Worm (Caenorhabditis elegans) whole organism, late embryonic: ENCODE data around the gene wdr-31.
A peak's percentile ranks its signal among the peaks of the same experiment; 100 is the strongest.

Source experiments
- C08G9.2 ChIP-seq: sonication (generic microtip); optimal IDR thresholded peaks from 2 replicates; lab custom pipeline; 2016; ENCODE audit warnings: mild to moderate bottlenecking, missing genetic modification characterization, moderate library complexity, missing compliant biosample characterization
- C38D4.7 ChIP-seq: fragments of 200-800 bp; sonication (Bioruptor generic); optimal IDR thresholded peaks from 2 replicates; lab custom pipeline; 2018; ENCODE audit warnings: mild to moderate bottlenecking, missing genetic modification characterization, moderate library complexity, missing compliant biosample characterization
- K09A11.1 ChIP-seq: sonication (generic microtip); optimal IDR thresholded peaks from 2 replicates; lab custom pipeline; 2017; ENCODE audit warnings: antibody characterized with exemption, mild to moderate bottlenecking, missing genetic modification characterization, missing compliant biosample characterization; ENCODE audit not compliant: insufficient read depth
- Y22D7AL.16 ChIP-seq: sonication (generic microtip); optimal IDR thresholded peaks from 2 replicates; lab custom pipeline; 2016; ENCODE audit warnings: missing genetic modification characterization, missing compliant biosample characterization
- ceh-14 ChIP-seq: sonication (generic microtip); optimal IDR thresholded peaks from 2 replicates; lab custom pipeline; 2016; ENCODE audit warnings: missing genotype, missing genetic modification characterization, missing compliant biosample characterization
- ceh-18 ChIP-seq: sonication (generic microtip); optimal IDR thresholded peaks from 2 replicates; lab custom pipeline; 2016; ENCODE audit warnings: missing genetic modification characterization, missing compliant biosample characterization
- ceh-19 ChIP-seq: fragments of 200-800 bp; sonication (Bioruptor generic); optimal IDR thresholded peaks from 2 replicates; lab custom pipeline; 2018; ENCODE audit warnings: mild to moderate bottlenecking, missing genetic modification characterization, missing compliant biosample characterization
- ceh-2 ChIP-seq: sonication (generic microtip); optimal IDR thresholded peaks from 2 replicates; lab custom pipeline; 2016; ENCODE audit warnings: missing genotype, missing genetic modification characterization, missing compliant biosample characterization
- ceh-24 ChIP-seq: sonication (generic microtip); optimal IDR thresholded peaks from 2 replicates; lab custom pipeline; 2016; ENCODE audit warnings: mild to moderate bottlenecking, missing genetic modification characterization, missing compliant biosample characterization
- ceh-31 ChIP-seq: sonication (generic microtip); optimal IDR thresholded peaks from 2 replicates; lab custom pipeline; 2016; ENCODE audit warnings: missing genetic modification characterization, missing compliant biosample characterization
- che-1 ChIP-seq: sonication (generic microtip); optimal IDR thresholded peaks from 2 replicates; lab custom pipeline; 2016; ENCODE audit warnings: mild to moderate bottlenecking, missing genetic modification characterization, missing compliant biosample characterization
- elt-2 ChIP-seq: sonication (generic microtip); optimal IDR thresholded peaks from 2 replicates; lab custom pipeline; 2016; ENCODE audit warnings: missing genetic modification reagents, missing genetic modification characterization, missing compliant biosample characterization
- elt-4 ChIP-seq: sonication (generic microtip); optimal IDR thresholded peaks from 2 replicates; lab custom pipeline; 2016; ENCODE audit warnings: missing genetic modification characterization, missing compliant biosample characterization
- ets-4 ChIP-seq: sonication (generic microtip); optimal IDR thresholded peaks from 2 replicates; lab custom pipeline; 2016; ENCODE audit warnings: missing genetic modification characterization, missing compliant biosample characterization
- fkh-6 ChIP-seq: sonication (generic microtip); optimal IDR thresholded peaks from 2 replicates; lab custom pipeline; 2016; ENCODE audit warnings: missing genetic modification characterization, missing compliant biosample characterization
- gmeb-2 ChIP-seq: sonication (generic microtip); optimal IDR thresholded peaks from 2 replicates; lab custom pipeline; 2016; ENCODE audit warnings: missing genetic modification characterization, inconsistent platforms, missing compliant biosample characterization
- lim-6 ChIP-seq: sonication (generic microtip); optimal IDR thresholded peaks from 2 replicates; lab custom pipeline; 2016; ENCODE audit warnings: missing genetic modification characterization, missing compliant biosample characterization
- lin-11 ChIP-seq: fragments of 200-800 bp; sonication (Bioruptor generic); optimal IDR thresholded peaks from 2 replicates; lab custom pipeline; 2018; ENCODE audit warnings: mild to moderate bottlenecking, missing genetic modification characterization, missing compliant biosample characterization
- nfya-1 ChIP-seq: sonication (generic microtip); optimal IDR thresholded peaks from 2 replicates; lab custom pipeline; 2017; ENCODE audit warnings: missing genetic modification characterization, mild to moderate bottlenecking, missing compliant biosample characterization, antibody characterized with exemption, moderate library complexity
- nhr-232 ChIP-seq: sonication (generic microtip); optimal IDR thresholded peaks from 2 replicates; lab custom pipeline; 2016; ENCODE audit warnings: missing genetic modification characterization, missing compliant biosample characterization
- pag-3 ChIP-seq: sonication (generic microtip); optimal IDR thresholded peaks from 2 replicates; lab custom pipeline; 2016; ENCODE audit warnings: missing compliant biosample characterization, missing genetic modification characterization, borderline replicate concordance
- pat-9 ChIP-seq: fragments of 200-800 bp; sonication (Bioruptor generic); optimal IDR thresholded peaks from 2 replicates; lab custom pipeline; 2018; ENCODE audit warnings: mild to moderate bottlenecking, missing genetic modification characterization, moderate library complexity, missing compliant biosample characterization
- pros-1 ChIP-seq: fragments of 150-350 bp; optimal IDR thresholded peaks from 2 replicates; lab custom pipeline; 2014; ENCODE audit warnings: missing biosample characterization, missing genetic modification reagents, missing genetic modification characterization
- rnt-1 ChIP-seq: sonication (generic microtip); optimal IDR thresholded peaks from 2 replicates; lab custom pipeline; 2016; ENCODE audit warnings: missing genetic modification characterization, missing compliant biosample characterization
- sdc-2 ChIP-seq: sonication (generic microtip); optimal IDR thresholded peaks from 2 replicates; lab custom pipeline; 2016; ENCODE audit warnings: missing genotype, missing genetic modification characterization, missing compliant biosample characterization
- sox-2 ChIP-seq: fragments of 200-800 bp; sonication (Bioruptor generic); IDR thresholded peaks from 2 replicates; pipeline ENCODE4 v1.3.6; 2022; ENCODE audit warnings: missing genetic modification reagents, missing genetic modification characterization, missing compliant biosample characterization
- tbx-2 ChIP-seq: sonication (generic microtip); optimal IDR thresholded peaks from 2 replicates; lab custom pipeline; 2016; ENCODE audit warnings: missing genetic modification characterization, missing compliant biosample characterization
- tbx-7 ChIP-seq: sonication (generic microtip); optimal IDR thresholded peaks from 2 replicates; lab custom pipeline; 2016; ENCODE audit warnings: missing genotype, missing genetic modification characterization, missing compliant biosample characterization
- ttx-3 ChIP-seq: sonication (generic microtip); optimal IDR thresholded peaks from 2 replicates; lab custom pipeline; 2016; ENCODE audit warnings: missing genetic modification reagents, missing genetic modification characterization, missing compliant biosample characterization
- unc-3 ChIP-seq, 2 experiments: fragments of 200-800 bp in 1 of 2; sonication (Bioruptor generic) in 1 of 2; sonication (generic microtip) in 1 of 2; conservative IDR thresholded peaks in 1 of 2; optimal IDR thresholded peaks in 1 of 2; 2 replicates each; pipeline versions ENCODE4 v1.3.6 to Lab custom; 2016 to 2022; ENCODE audit warnings: missing compliant biosample characterization in 2 of 2, missing genetic modification characterization in 2 of 2, missing genetic modification reagents in 1 of 2
- unc-42 ChIP-seq: sonication (generic microtip); optimal IDR thresholded peaks from 2 replicates; lab custom pipeline; 2016; ENCODE audit warnings: missing genotype, missing genetic modification characterization, missing compliant biosample characterization
- unc-55 ChIP-seq: sonication (generic microtip); optimal IDR thresholded peaks from 2 replicates; lab custom pipeline; 2017; ENCODE audit warnings: missing biosample characterization, missing genetic modification reagents, missing genetic modification characterization
- ztf-16 ChIP-seq: sonication (generic microtip); optimal IDR thresholded peaks from 2 replicates; lab custom pipeline; 2017; ENCODE audit warnings: missing genetic modification characterization, missing compliant biosample characterization

Gene wdr-31

ce11 chrII:2751278-2751677, 16.2 kb upstream of the wdr-31 start:
- TF ChIP-seq ztf-16 (no peak), pat-9 (no peak), lin-11 (no peak), lim-6 (tag; lab: Kevin White, UChicago) (no peak), ceh-2 (tag; lab: Kevin White, UChicago) (no peak), che-1 (no peak), elt-2 (no peak), pros-1 (no peak), C38D4.7 (no peak)
- TF ChIP-seq, all 69 proteins: peak for 0

ce11 chrII:2749595-2750048, 14.5 kb upstream of the wdr-31 start, which contains the start of gene F29A7.4:
TSS of gene F29A7.4 (plus strand) at chrII:2749998.
- TF ChIP-seq elt-2 (peak; percentile 66), sox-2 (GFP tag; lab: Robert Waterston, UW) (no peak)

- TF ChIP-seq ceh-31 (tag; lab: Kevin White, UChicago): peak; percentile 82
- peak; percentile 41 for TF ChIP-seq ceh-18 (tag; lab: Kevin White, UChicago)
- TF ChIP-seq unc-55 (GFP tag; lab: Kevin White, UChicago): no peak
- TF ChIP-seq ceh-19: no peak
- no peak for TF ChIP-seq tbx-7 (tag; lab: Kevin White, UChicago)
- TF ChIP-seq elt-4 (tag; lab: Kevin White, UChicago): no peak
- TF ChIP-seq unc-42 (tag; lab: Kevin White, UChicago): peak; percentile 71
- TF ChIP-seq C08G9.2 (tag; lab: Kevin White, UChicago): no peak
- TF ChIP-seq nfya-1 (tag; lab: Kevin White, UChicago): peak; percentile 44
- no peak for TF ChIP-seq unc-3 (GFP tag; conservative IDR thresholded peaks at IDR 0.05; lab: Robert Waterston, UW)
- no peak for TF ChIP-seq unc-3 (tag; optimal IDR thresholded peaks at IDR 0.05; lab: Kevin White, UChicago)
- peak; percentile 20 for TF ChIP-seq pag-3 (tag; lab: Kevin White, UChicago)
- TF ChIP-seq C38D4.7: no peak
- TF ChIP-seq ttx-3 (tag; lab: Kevin White, UChicago): no peak
- TF ChIP-seq ceh-24: no peak
- TF ChIP-seq tbx-2 (tag; lab: Kevin White, UChicago): peak; percentile 53
- no peak for TF ChIP-seq rnt-1 (tag; lab: Kevin White, UChicago)
- no peak for TF ChIP-seq fkh-6 (tag; lab: Kevin White, UChicago)
- TF ChIP-seq nhr-232 (tag; lab: Kevin White, UChicago): no peak
- peak; percentile 47 for TF ChIP-seq ceh-14 (tag; lab: Kevin White, UChicago)
- TF ChIP-seq ets-4: no peak
- TF ChIP-seq, all 69 proteins: peak for 7
Measured at ce11 chrII:2747956-2748621, 13.0 kb upstream of the wdr-31 start.

ce11 chrII:2742251-2742650, 7.2 kb upstream of the wdr-31 start, which contains the start of gene T05A8.7:
TSS of gene T05A8.7 (minus strand) at chrII:2742351.
- TF ChIP-seq pat-9: no peak
- no peak for TF ChIP-seq Y22D7AL.16

- TF ChIP-seq C38D4.7 (no peak), K09A11.1 (no peak)
Measured at ce11 chrII:2741405-2741804, 6.3 kb upstream of the wdr-31 start.

- TF ChIP-seq elt-2: no peak
- TF ChIP-seq sdc-2 (tag; lab: Kevin White, UChicago): no peak
- TF ChIP-seq gmeb-2: no peak
- TF ChIP-seq, all 69 proteins: peak for 0
Measured at ce11 chrII:2739619-2740018, 4.5 kb upstream of the wdr-31 start, which contains the start of gene T05A8.6. TSS of gene T05A8.6 (minus strand) at chrII:2739719.
